Fruit fly (Drosophila melanogaster) whole organism, wandering third instar larva: ENCODE measurements around the gene CG43085.

Experiments
- Jra ChIP-seq: sonication (Bioruptor generic); optimal IDR thresholded peaks from 2 replicates; lab custom pipeline; 2016; ENCODE audit warnings: missing biosample characterization, missing genetic modification characterization
- OdsH ChIP-seq: fragments of 200-800 bp; sonication (Bioruptor generic); optimal IDR thresholded peaks from 2 replicates; lab custom pipeline; 2016; ENCODE audit warnings: missing biosample characterization, mild to moderate bottlenecking, missing genetic modification characterization
- fru ChIP-seq: fragments of 200-800 bp; sonication (Bioruptor generic); optimal IDR thresholded peaks from 3 replicates; lab custom pipeline; 2016; ENCODE audit warnings: missing biosample characterization, mild to moderate bottlenecking, missing genetic modification characterization
- h ChIP-seq: fragments of 200-800 bp; sonication (Bioruptor generic); optimal IDR thresholded peaks from 3 replicates; lab custom pipeline; 2016; ENCODE audit warnings: missing biosample characterization, mild to moderate bottlenecking, missing genetic modification characterization
- psq ChIP-seq: fragments of 200-800 bp; sonication (Bioruptor generic); optimal IDR thresholded peaks from 3 replicates; lab custom pipeline; 2017; ENCODE audit warnings: missing biosample characterization, mild to moderate bottlenecking, missing genetic modification characterization, moderate library complexity
- sage ChIP-seq: fragments of 200-800 bp; sonication (Bioruptor generic); optimal IDR thresholded peaks from 2 replicates; lab custom pipeline; 2016; ENCODE audit warnings: missing biosample characterization, mild to moderate bottlenecking, missing genetic modification characterization
- sv ChIP-seq: fragments of 200-800 bp; sonication (Bioruptor generic); optimal IDR thresholded peaks from 3 replicates; lab custom pipeline; 2016; ENCODE audit warnings: missing biosample characterization, missing genetic modification characterization

DNA sequence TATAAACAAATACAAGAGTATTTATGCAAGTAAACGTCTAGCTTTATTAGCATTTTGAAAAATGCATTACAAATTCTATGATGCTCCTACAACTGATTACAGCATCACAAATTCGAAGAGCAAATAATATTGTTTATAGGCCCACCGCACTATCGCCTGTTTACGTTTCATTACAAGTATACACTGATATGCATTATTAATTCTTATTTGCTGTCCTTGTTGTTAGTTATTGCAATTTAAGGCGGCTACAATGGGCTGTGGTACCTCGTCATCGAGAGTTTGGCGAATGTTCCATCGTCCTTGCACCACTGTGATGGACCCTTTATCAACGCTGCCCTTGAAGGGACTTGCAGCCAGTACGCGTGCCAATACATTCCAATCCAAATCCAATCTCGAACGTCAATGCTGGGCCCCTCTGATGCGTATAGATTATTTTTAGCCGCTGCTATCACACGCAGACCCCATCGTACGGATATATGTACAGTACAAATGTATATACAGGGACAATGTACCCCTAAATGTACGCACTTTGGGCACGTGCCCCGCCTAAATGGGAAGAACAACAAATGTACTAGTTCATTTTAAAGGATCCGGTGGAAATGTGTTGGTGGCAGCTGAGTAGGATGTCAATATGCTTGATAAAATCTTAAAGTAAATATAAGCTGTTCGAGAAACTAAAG is 10.3 kb upstream of the CG43085 start:
- TF ChIP-seq sv (GFP tag; lab: Kevin White, UChicago) (no peak), psq (no peak), OdsH (GFP tag; lab: Kevin White, UChicago) (no peak), fru (GFP tag; lab: Kevin White, UChicago) (no peak), h (GFP tag; lab: Kevin White, UChicago) (no peak), sage (GFP tag; lab: Kevin White, UChicago) (no peak), Jra (GFP tag; lab: Kevin White, UChicago) (no peak)
